Worm (Caenorhabditis elegans): ENCODE measurements around the gene F49E12.10.

DNA sequence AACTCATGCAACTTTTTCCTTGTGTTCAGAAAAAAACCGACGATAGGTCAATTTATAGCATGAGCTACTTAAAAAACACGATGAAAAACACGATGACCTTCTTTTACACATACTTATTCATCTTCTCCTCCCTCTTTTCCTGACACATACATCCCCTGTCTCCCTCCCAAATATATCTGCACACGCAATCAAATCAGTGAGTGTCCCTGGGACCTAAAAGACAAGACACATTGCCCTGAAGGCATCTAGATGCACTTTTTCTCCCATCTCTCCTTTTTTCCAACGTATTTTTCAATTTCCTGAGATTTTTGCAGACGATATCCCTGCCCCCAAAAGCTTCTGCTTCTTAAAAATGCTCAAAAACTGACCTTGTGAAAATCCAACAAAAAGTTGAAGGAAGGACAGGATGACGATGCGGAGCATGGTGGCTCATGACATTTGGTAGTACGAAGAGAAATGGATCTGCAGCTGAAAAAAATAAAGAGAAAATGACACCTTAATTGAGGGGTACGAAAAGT is 36.6 kb upstream of the F49E12.10 start, which contains the start of gene C26D10.6:
- TF ChIP-seq flh-1 (GFP tag; optimal IDR thresholded peaks at IDR 0.05) (no peak), blmp-1 (tag; optimal IDR thresholded peaks at IDR 0.05) (no peak), elt-3 (tag; optimal IDR thresholded peaks at IDR 0.05) (no peak), nhr-76 (tag; optimal IDR thresholded peaks at IDR 0.05) (no peak), ces-1 (GFP tag; optimal IDR thresholded peaks at IDR 0.05) (peak; percentile 80), mep-1 (tag; optimal IDR thresholded peaks at IDR 0.05) (no peak), elt-1 (tag; optimal IDR thresholded peaks at IDR 0.05; ENCODE audit: borderline replicate concordance, insufficient read depth) (no peak)

All from whole organism, mixed stage, embryonic.